Worm (Caenorhabditis elegans) whole organism, L1 larva: Measurements from ENCODE around the gene mxl-2.

Experiments used
- alr-1 ChIP-seq: fragments of 200-800 bp; sonication (Bioruptor generic); optimal IDR thresholded peaks from 2 replicates; lab custom pipeline; 2018; ENCODE audit warnings: borderline replicate concordance, mild to moderate bottlenecking, missing genetic modification characterization, missing compliant biosample characterization
- ces-1 ChIP-seq: fragments of 150-350 bp; optimal IDR thresholded peaks from 2 replicates; lab custom pipeline; 2014; ENCODE audit warnings: missing biosample characterization, missing genetic modification reagents, missing genetic modification characterization
- efl-1 ChIP-seq, 4 experiments: fragments of 150-350 bp; optimal IDR thresholded peaks in 3 of 4; peaks in 1 of 4; 1 replicate in 1 of 4; 2 replicates in 3 of 4; lab custom pipeline; 2014; ENCODE audit warnings: missing biosample characterization in 2 of 4, missing genetic modification characterization in 2 of 4, missing genetic modification reagents in 2 of 4
- jun-1 ChIP-seq: fragments of 150-350 bp; optimal IDR thresholded peaks from 2 replicates; lab custom pipeline; 2014; ENCODE audit warnings: missing biosample characterization, missing genetic modification reagents, missing genetic modification characterization
- nhr-237 ChIP-seq: fragments of 150-350 bp; optimal IDR thresholded peaks from 2 replicates; lab custom pipeline; 2014; ENCODE audit warnings: missing biosample characterization, missing genetic modification characterization
- unc-86 ChIP-seq: sonication (generic microtip); optimal IDR thresholded peaks from 2 replicates; lab custom pipeline; 2016; ENCODE audit warnings: missing genetic modification characterization, missing compliant biosample characterization

Gene mxl-2

DNA sequence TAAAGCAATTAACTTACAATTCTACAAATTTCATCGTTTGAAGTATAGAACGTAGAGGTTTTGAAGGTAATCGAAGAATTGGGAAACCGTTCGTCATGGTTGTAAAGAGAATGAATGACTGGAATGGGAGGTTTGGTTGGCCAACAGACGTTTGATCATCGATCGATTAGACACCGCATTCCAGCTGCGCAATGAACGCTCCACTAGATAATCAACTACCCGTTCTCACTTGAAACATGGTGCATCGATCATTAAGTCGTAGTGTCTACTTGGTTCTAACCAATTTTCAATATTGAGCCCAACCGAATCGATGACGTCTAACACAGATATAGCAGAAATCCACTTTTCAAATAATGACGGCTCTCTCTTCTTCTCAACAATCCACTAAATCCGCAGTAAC lies 44.8 kb downstream of the mxl-2 start, which contains the start of gene fbxb-82:
TSS of gene fbxb-82 (minus strand) at position 101 of the 400 bp plus-strand sequence.
- no peak for TF ChIP-seq unc-86 (tag; lab: Kevin White, UChicago)
- no peak for TF ChIP-seq efl-1 (optimal IDR thresholded peaks at IDR 0.05; lab: Kevin White, UChicago)
- peak in 1 of 2 experiments; percentile 1 for TF ChIP-seq efl-1 (GFP tag; optimal IDR thresholded peaks at IDR 0.05 in 1 of 2; lab: Kevin White, UChicago)

DNA sequence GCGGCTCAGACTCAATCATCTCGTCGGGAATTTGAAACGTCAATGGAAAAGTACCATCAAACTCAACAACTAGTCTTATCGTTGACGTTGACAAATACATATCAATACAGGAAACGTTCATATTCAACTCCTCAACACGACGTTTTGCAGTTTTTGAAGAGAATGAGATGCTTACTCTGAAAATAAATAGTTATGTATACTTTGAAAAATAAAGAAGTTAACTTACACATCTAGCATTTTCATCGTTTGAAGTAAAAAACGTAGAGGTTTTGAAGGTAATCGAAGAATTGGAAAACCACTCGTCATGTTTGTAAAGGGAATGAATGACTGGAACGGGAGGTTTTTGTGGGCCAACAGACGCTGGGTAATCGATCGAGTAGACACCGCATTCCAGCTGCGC lies 47.0 kb downstream of the mxl-2 start, which contains the start of gene fbxb-81:
TSS of gene fbxb-81 (minus strand) at position 314 of the 400 bp plus-strand sequence.
- TF ChIP-seq nhr-237 (tag; lab: Kevin White, UChicago): no peak
- TF ChIP-seq alr-1 (tag; lab: Kevin White, UChicago): no peak
- no peak for TF ChIP-seq ces-1 (GFP tag; lab: Kevin White, UChicago)
- TF ChIP-seq jun-1: no peak
